8 worm cellular contexts compared by ENCODE assay signal in the genomic region with DNA sequence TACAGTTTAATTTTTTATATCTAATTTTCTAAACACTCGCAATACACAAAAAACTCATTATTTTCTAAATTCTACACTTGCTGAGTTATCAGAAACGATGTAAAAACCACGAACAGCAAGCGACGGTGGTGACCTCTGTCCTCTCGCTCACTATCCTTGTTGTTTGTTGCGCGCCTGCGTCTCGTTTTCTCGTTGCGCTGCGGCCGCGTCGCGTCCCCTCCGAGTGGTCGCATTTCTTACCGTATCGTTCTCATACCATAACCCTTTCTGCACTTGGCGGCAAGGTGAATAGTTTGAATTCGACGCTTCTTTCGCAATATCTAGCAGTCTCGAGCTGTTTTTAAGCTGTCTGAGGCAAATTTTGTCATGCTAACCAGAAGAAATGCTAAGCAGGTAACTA.
TF ChIP-seq lines count a peak whose summit lies in the region.

A gene (plus strand): TSS at position 271 of the 400 bp plus-strand sequence.

TF ChIP-seq in whole organism, L1 larva, 84 proteins besides CTCF, POLR2A, EP300 and RAD21 (continues in another document):
- TF ChIP-seq tbx-2 (tag; optimal IDR thresholded peaks at IDR 0.05; lab: Kevin White, UChicago) (peak; percentile 25), elt-3 (tag; optimal IDR thresholded peaks at IDR 0.05; lab: Kevin White, UChicago) (peak in 1 of 6 experiments; percentile 56), nhr-20 (tag; optimal IDR thresholded peaks at IDR 0.05; lab: Kevin White, UChicago) (peak; percentile 53), snu-23 (GFP tag; optimal IDR thresholded peaks at IDR 0.05; lab: Kevin White, UChicago) (peak; percentile 52), mdl-1 (tag; optimal IDR thresholded peaks at IDR 0.05; lab: Kevin White, UChicago) (peak in 1 of 2 experiments; percentile 48), C16A3.4 (tag; optimal IDR thresholded peaks at IDR 0.05; lab: Kevin White, UChicago) (peak; percentile 64), ceh-82 (tag; optimal IDR thresholded peaks at IDR 0.05; lab: Kevin White, UChicago) (peak in 1 of 3 experiments; percentile 43), xbp-1 (tag; optimal IDR thresholded peaks at IDR 0.05; lab: Kevin White, UChicago) (peak; percentile 35), nhr-237 (tag; optimal IDR thresholded peaks at IDR 0.05; lab: Kevin White, UChicago) (no peak), swsn-7 (tag; optimal IDR thresholded peaks at IDR 0.05; lab: Kevin White, UChicago) (peak; percentile 40)

TF ChIP-seq in whole organism, L2 larva, 48 proteins besides CTCF, POLR2A, EP300 and RAD21 (continues in another document):
- no peak for TF ChIP-seq nhr-10 (tag; optimal IDR thresholded peaks at IDR 0.05; lab: Kevin White, UChicago)
- TF ChIP-seq mdl-1 (tag; optimal IDR thresholded peaks at IDR 0.05; lab: Kevin White, UChicago) = no peak
- TF ChIP-seq crh-2 (tag; optimal IDR thresholded peaks at IDR 0.05; lab: Kevin White, UChicago) = peak; percentile 25
- TF ChIP-seq lsy-2 (tag; optimal IDR thresholded peaks at IDR 0.05; lab: Kevin White, UChicago) = no peak
- peak; percentile 42 for TF ChIP-seq C34F6.9 (tag; optimal IDR thresholded peaks at IDR 0.05; lab: Kevin White, UChicago)
- no peak for TF ChIP-seq ceh-82 (tag; optimal IDR thresholded peaks at IDR 0.05; lab: Kevin White, UChicago)
- TF ChIP-seq nhr-129 (tag; optimal IDR thresholded peaks at IDR 0.05; lab: Kevin White, UChicago) = peak; percentile 60
- TF ChIP-seq nhr-12 (tag; optimal IDR thresholded peaks at IDR 0.05; lab: Kevin White, UChicago) = no peak
- no peak for TF ChIP-seq Y55F3AM.14 (GFP tag; optimal IDR thresholded peaks at IDR 0.05; lab: Kevin White, UChicago)
- peak; percentile 61 for TF ChIP-seq gmeb-1 (tag; optimal IDR thresholded peaks at IDR 0.05; lab: Kevin White, UChicago)
- no peak for TF ChIP-seq ama-1 (optimal IDR thresholded peaks at IDR 0.05; lab: Kevin White, UChicago)

TF ChIP-seq in whole organism, L3 larva, 47 proteins besides CTCF, POLR2A, EP300 and RAD21 (continues in another document):
- TF ChIP-seq zag-1 (tag; optimal IDR thresholded peaks at IDR 0.05; lab: Kevin White, UChicago) = no peak
- TF ChIP-seq egl-5 (tag; optimal IDR thresholded peaks at IDR 0.05; lab: Kevin White, UChicago) = peak; percentile 64
- no peak for TF ChIP-seq mml-1 (tag; optimal IDR thresholded peaks at IDR 0.05; lab: Kevin White, UChicago)
- TF ChIP-seq unc-39 (tag; optimal IDR thresholded peaks at IDR 0.05; lab: Kevin White, UChicago) = no peak
- no peak for TF ChIP-seq ztf-4 (tag; optimal IDR thresholded peaks at IDR 0.05; lab: Kevin White, UChicago)
- TF ChIP-seq nhr-67 (tag; optimal IDR thresholded peaks at IDR 0.05; lab: Kevin White, UChicago) = no peak
- TF ChIP-seq ztf-11 (tag; optimal IDR thresholded peaks at IDR 0.05; lab: Kevin White, UChicago) = no peak
- no peak for TF ChIP-seq fos-1 (tag; optimal IDR thresholded peaks at IDR 0.05; lab: Kevin White, UChicago)
- no peak for TF ChIP-seq fkh-2 (tag; optimal IDR thresholded peaks at IDR 0.05; lab: Kevin White, UChicago)
- TF ChIP-seq elt-2 (tag; optimal IDR thresholded peaks at IDR 0.05; lab: Kevin White, UChicago) = peak; percentile 62
- TF ChIP-seq eor-1 (tag; optimal IDR thresholded peaks at IDR 0.05; lab: Kevin White, UChicago) = no peak
- TF ChIP-seq ceh-28 (tag; optimal IDR thresholded peaks at IDR 0.05; lab: Kevin White, UChicago) = peak; percentile 25

TF ChIP-seq in whole organism, L4 larva, 104 proteins besides CTCF, POLR2A, EP300 and RAD21 (continues in another document):
- TF ChIP-seq daf-16 (GFP tag; optimal IDR thresholded peaks at IDR 0.05; lab: Kevin White, UChicago) (no peak), daf-16 (tag; optimal IDR thresholded peaks at IDR 0.05; lab: Kevin White, UChicago) (peak; percentile 70), lin-38 (GFP tag; IDR thresholded peaks at IDR 0.05; lab: Robert Waterston, UW) (no peak), dmd-9 (GFP tag; IDR thresholded peaks at IDR 0.05; lab: Robert Waterston, UW) (no peak), unc-62 (GFP tag; optimal IDR thresholded peaks at IDR 0.05 in 1 of 2; lab: Kevin White, UChicago) (no peak), unc-62 (tag; optimal IDR thresholded peaks at IDR 0.05; lab: Kevin White, UChicago) (no peak), madf-9 (GFP tag; conservative IDR thresholded peaks at IDR 0.05; lab: Robert Waterston, UW) (no peak), ces-1 (GFP tag; optimal IDR thresholded peaks at IDR 0.05; lab: Kevin White, UChicago) (no peak), F49E8.2 (tag; optimal IDR thresholded peaks at IDR 0.05; lab: Kevin White, UChicago; ENCODE audit: borderline replicate concordance) (no peak), hmg-1.1 (GFP tag; IDR thresholded peaks at IDR 0.05; lab: Robert Waterston, UW) (peak; percentile 52), ceh-82 (tag; optimal IDR thresholded peaks at IDR 0.05; lab: Kevin White, UChicago) (no peak), daf-8 (GFP tag; IDR thresholded peaks at IDR 0.05; lab: Robert Waterston, UW) (no peak)

TF ChIP-seq in whole organism, late embryonic, 69 proteins besides CTCF, POLR2A, EP300 and RAD21 (continues in another document):
- TF ChIP-seq unc-86 (tag; optimal IDR thresholded peaks at IDR 0.05; lab: Kevin White, UChicago) = no peak
- TF ChIP-seq hlh-15 (tag; optimal IDR thresholded peaks at IDR 0.05; lab: Kevin White, UChicago) = no peak
- no peak for TF ChIP-seq nhr-11 (tag; optimal IDR thresholded peaks at IDR 0.05; lab: Kevin White, UChicago)
- no peak for TF ChIP-seq ceh-22 (tag; optimal IDR thresholded peaks at IDR 0.05; lab: Kevin White, UChicago)
- TF ChIP-seq C38D4.7 (GFP tag; optimal IDR thresholded peaks at IDR 0.05; lab: Kevin White, UChicago) = no peak
- TF ChIP-seq ceh-34 (tag; optimal IDR thresholded peaks at IDR 0.05; lab: Kevin White, UChicago) = peak; percentile 41
- TF ChIP-seq fkh-6 (tag; optimal IDR thresholded peaks at IDR 0.05; lab: Kevin White, UChicago) = no peak
- no peak for TF ChIP-seq fkh-10 (GFP tag; optimal IDR thresholded peaks at IDR 0.05; lab: Kevin White, UChicago)
- peak; percentile 46 for TF ChIP-seq sdc-2 (tag; optimal IDR thresholded peaks at IDR 0.05; lab: Kevin White, UChicago)
- no peak for TF ChIP-seq dve-1 (tag; optimal IDR thresholded peaks at IDR 0.05; lab: Kevin White, UChicago)
- peak; percentile 8 for TF ChIP-seq unc-55 (GFP tag; optimal IDR thresholded peaks at IDR 0.05; lab: Kevin White, UChicago)
- TF ChIP-seq ceh-19 (GFP tag; optimal IDR thresholded peaks at IDR 0.05; lab: Kevin White, UChicago) = no peak

TF ChIP-seq in whole organism, midembryonic, 9 proteins besides CTCF, POLR2A, EP300 and RAD21:
- TF ChIP-seq T22C8.4 (GFP tag; IDR thresholded peaks at IDR 0.05; lab: Robert Waterston, UW) (no peak), klf-2 (GFP tag; conservative IDR thresholded peaks at IDR 0.05; lab: Robert Waterston, UW) (no peak), ztf-29 (GFP tag; IDR thresholded peaks at IDR 0.05; lab: Robert Waterston, UW) (0 out of 2 replicates have a peak, but pooled peaks have one; percentile 17), ztf-23 (GFP tag; IDR thresholded peaks at IDR 0.05; lab: Robert Waterston, UW) (0 out of 2 replicates have a peak, but pooled peaks have one; percentile 19), tab-1 (GFP tag; IDR thresholded peaks at IDR 0.05; lab: Robert Waterston, UW) (no peak), cog-1 (tag; optimal IDR thresholded peaks at IDR 0.05; lab: Kevin White, UChicago) (no peak), ref-1 (GFP tag; conservative IDR thresholded peaks at IDR 0.05; lab: Robert Waterston, UW) (no peak), med-1 (GFP tag; optimal IDR thresholded peaks at IDR 0.05; lab: Kevin White, UChicago; ENCODE audit: insufficient read depth) (no peak), flt-1 (GFP tag; IDR thresholded peaks at IDR 0.05; lab: Robert Waterston, UW) (no peak)

TF ChIP-seq in whole organism, mixed stage, embryonic, 35 proteins besides CTCF, POLR2A, EP300 and RAD21 (continues in another document):
- TF ChIP-seq lin-13 (tag; optimal IDR thresholded peaks at IDR 0.05; lab: Kevin White, UChicago) = peak; percentile 5
- no peak for TF ChIP-seq mab-5 (tag; optimal IDR thresholded peaks at IDR 0.05; lab: Kevin White, UChicago)
- TF ChIP-seq ces-1 (GFP tag; optimal IDR thresholded peaks at IDR 0.05; lab: Kevin White, UChicago) = no peak
- TF ChIP-seq hlh-1 (tag; optimal IDR thresholded peaks at IDR 0.05; lab: Kevin White, UChicago) = peak; percentile 20
- TF ChIP-seq ceh-83 (GFP tag; optimal IDR thresholded peaks at IDR 0.05; lab: Kevin White, UChicago) = no peak
- no peak for TF ChIP-seq ceh-39 (tag; optimal IDR thresholded peaks at IDR 0.05; lab: Kevin White, UChicago)
- TF ChIP-seq blmp-1 (tag; optimal IDR thresholded peaks at IDR 0.05; lab: Kevin White, UChicago) = no peak
- no peak for TF ChIP-seq M03D4.4 (tag; optimal IDR thresholded peaks at IDR 0.05; lab: Kevin White, UChicago)
- TF ChIP-seq drap-1 (GFP tag; optimal IDR thresholded peaks at IDR 0.05; lab: Kevin White, UChicago) = no peak
- TF ChIP-seq unc-120 (tag; optimal IDR thresholded peaks at IDR 0.05; lab: Kevin White, UChicago; ENCODE audit: poor library complexity, severe bottlenecking) = no peak
- TF ChIP-seq sem-2 (GFP tag; optimal IDR thresholded peaks at IDR 0.05; lab: Kevin White, UChicago) = no peak
- no peak for TF ChIP-seq elt-1 (tag; optimal IDR thresholded peaks at IDR 0.05; lab: Kevin White, UChicago; ENCODE audit: borderline replicate concordance, insufficient read depth)
- peak; percentile 10 for TF ChIP-seq nhr-237 (tag; optimal IDR thresholded peaks at IDR 0.05; lab: Kevin White, UChicago)
- no peak for TF ChIP-seq nhr-2 (tag; optimal IDR thresholded peaks at IDR 0.05; lab: Kevin White, UChicago)

TF ChIP-seq in whole organism, young adult, 124 proteins besides CTCF, POLR2A, EP300 and RAD21 (continues in another document):
- TF ChIP-seq egl-44 (GFP tag; IDR thresholded peaks at IDR 0.05; lab: Robert Waterston, UW) (no peak), hsf-1 (GFP tag; IDR thresholded peaks at IDR 0.05; lab: Robert Waterston, UW) (no peak), F57A8.1 (GFP tag; optimal IDR thresholded peaks at IDR 0.05; lab: Kevin White, UChicago) (no peak), T26A5.8 (tag; optimal IDR thresholded peaks at IDR 0.05; lab: Kevin White, UChicago) (no peak), Y53G8AR.9 (GFP tag; conservative IDR thresholded peaks at IDR 0.05; lab: Robert Waterston, UW) (no peak), nfya-1 (tag; optimal IDR thresholded peaks at IDR 0.05; lab: Kevin White, UChicago; ENCODE audit: borderline replicate concordance, insufficient read depth) (no peak), lin-40 (tag; optimal IDR thresholded peaks at IDR 0.05; lab: Kevin White, UChicago) (peak; percentile 41), pha-4 (tag; optimal IDR thresholded peaks at IDR 0.05; lab: Kevin White, UChicago) (no peak), B0035.1 (tag; optimal IDR thresholded peaks at IDR 0.05; lab: Kevin White, UChicago) (no peak), mel-28 (tag; optimal IDR thresholded peaks at IDR 0.05; lab: Kevin White, UChicago; ENCODE audit: borderline replicate concordance) (no peak), nhr-80 (tag; optimal IDR thresholded peaks at IDR 0.05; lab: Kevin White, UChicago) (peak; percentile 45), F55B11.4 (tag; optimal IDR thresholded peaks at IDR 0.05; lab: Kevin White, UChicago; ENCODE audit: borderline replicate concordance, insufficient read depth) (no peak), Y79H2A.3 (GFP tag; conservative IDR thresholded peaks at IDR 0.05; lab: Robert Waterston, UW) (no peak), madf-8 (GFP tag; conservative IDR thresholded peaks at IDR 0.05; lab: Robert Waterston, UW) (no peak), unc-62 (GFP tag; optimal IDR thresholded peaks at IDR 0.05; lab: Kevin White, UChicago) (no peak)
